Worm (Caenorhabditis elegans) whole organism, young adult: ENCODE data around the gene trpa-1.
A peak's percentile ranks its signal among the peaks of the same experiment; 100 is the strongest.

Experiments
- F33H1.4 ChIP-seq: fragments of 200-800 bp; sonication (Bioruptor generic); IDR thresholded peaks from 2 replicates; pipeline ENCODE4 v1.3.6; 2022; ENCODE audit warnings: missing genetic modification reagents, missing genetic modification characterization, missing compliant biosample characterization
- ceh-27 ChIP-seq: fragments of 200-800 bp; sonication (Bioruptor generic); optimal IDR thresholded peaks from 2 replicates; lab custom pipeline; 2018; ENCODE audit warnings: mild to moderate bottlenecking, missing genetic modification characterization, moderate library complexity, missing compliant biosample characterization
- lin-26 ChIP-seq: fragments of 200-800 bp; sonication (Bioruptor generic); IDR thresholded peaks from 2 replicates; pipeline ENCODE4 v1.3.6; 2022; ENCODE audit warnings: missing genetic modification reagents, missing genetic modification characterization, missing compliant biosample characterization
- mes-4 ChIP-seq: sonication (generic microtip); optimal IDR thresholded peaks from 2 replicates; lab custom pipeline; 2016; ENCODE audit warnings: missing genotype, missing genetic modification characterization, missing compliant biosample characterization

DNA sequence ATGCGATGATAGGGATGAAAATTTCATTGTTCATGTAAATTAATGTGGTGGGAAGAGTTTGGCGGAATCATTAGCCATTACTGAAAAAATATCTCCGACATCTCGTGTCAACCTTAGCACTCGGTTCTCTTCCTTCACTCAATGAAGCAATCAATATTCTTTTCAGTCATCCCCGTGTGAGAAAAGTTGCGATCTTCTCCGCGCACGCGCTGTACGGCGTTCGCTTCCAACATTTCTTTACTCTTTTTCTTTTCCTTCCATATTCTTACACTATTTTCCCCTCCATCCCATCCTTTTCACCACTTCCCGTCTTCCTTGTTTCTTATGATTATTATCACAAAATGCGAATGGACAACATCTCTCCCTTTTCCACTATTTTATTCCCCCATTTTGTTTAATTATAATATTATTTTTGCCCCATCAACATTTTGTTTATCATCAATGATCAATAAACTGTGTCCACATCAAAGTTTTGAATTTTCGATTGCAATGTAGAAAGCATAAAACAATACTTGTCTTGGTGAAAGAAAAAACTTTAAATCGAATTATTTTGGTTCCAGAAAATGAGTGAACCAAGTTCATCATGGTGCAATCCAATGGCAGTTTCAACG is 4.2 kb upstream of the trpa-1 start, which contains the start of gene mob-1:
- TF ChIP-seq mes-4 (no peak), ceh-27 (GFP tag; lab: Kevin White, UChicago) (no peak), F33H1.4 (GFP tag; lab: Robert Waterston, UW) (no peak; the same call in 1 of the 2 replicates), lin-26 (GFP tag; lab: Robert Waterston, UW) (peak; percentile 80)
